Worm (Caenorhabditis elegans) whole organism, L2 larva: Measurements from ENCODE around the gene fbxb-58.

Source experiments
- C34F6.9 ChIP-seq: fragments of 150-350 bp; optimal IDR thresholded peaks from 2 replicates; lab custom pipeline; 2014; ENCODE audit warnings: missing biosample characterization, missing genetic modification characterization
- ZK546.5 ChIP-seq: sonication (generic microtip); optimal IDR thresholded peaks from 2 replicates; lab custom pipeline; 2017; ENCODE audit warnings: missing biosample characterization, missing genetic modification characterization
- aly-2 ChIP-seq: fragments of 150-350 bp; optimal IDR thresholded peaks from 2 replicates; lab custom pipeline; 2014; ENCODE audit warnings: missing biosample characterization, missing genetic modification characterization
- blmp-1 ChIP-seq: sonication (generic microtip); optimal IDR thresholded peaks from 2 replicates; lab custom pipeline; 2017; ENCODE audit warnings: missing genetic modification characterization, mild to moderate bottlenecking, missing compliant biosample characterization, antibody characterized with exemption, moderate library complexity; ENCODE audit not compliant: insufficient read depth
- lin-39 ChIP-seq: fragments of 150-350 bp; optimal IDR thresholded peaks from 2 replicates; lab custom pipeline; 2014; ENCODE audit warnings: missing biosample characterization, missing genetic modification reagents, missing genetic modification characterization
- mab-5 ChIP-seq: fragments of 150-350 bp; optimal IDR thresholded peaks from 2 replicates; lab custom pipeline; 2014; ENCODE audit warnings: missing biosample characterization, missing genetic modification characterization
- nhr-11 ChIP-seq: fragments of 150-350 bp; optimal IDR thresholded peaks from 2 replicates; lab custom pipeline; 2014; ENCODE audit warnings: missing biosample characterization, missing genetic modification characterization
- nhr-6 ChIP-seq: fragments of 150-350 bp; optimal IDR thresholded peaks from 2 replicates; lab custom pipeline; 2014; ENCODE audit warnings: missing biosample characterization, missing genetic modification characterization
- sem-4 ChIP-seq: fragments of 150-350 bp; optimal IDR thresholded peaks from 2 replicates; lab custom pipeline; 2014; ENCODE audit warnings: missing biosample characterization, missing genetic modification reagents, missing genetic modification characterization
- skn-1 ChIP-seq: sonication (generic microtip); optimal IDR thresholded peaks from 2 replicates; lab custom pipeline; 2017; ENCODE audit warnings: missing biosample characterization, missing genetic modification characterization
- snpc-4 ChIP-seq: fragments of 150-350 bp; optimal IDR thresholded peaks from 2 replicates; lab custom pipeline; 2014; ENCODE audit warnings: missing biosample characterization, missing genetic modification characterization
- ztf-4 ChIP-seq: fragments of 150-350 bp; optimal IDR thresholded peaks from 2 replicates; lab custom pipeline; 2014; ENCODE audit warnings: missing biosample characterization, missing genetic modification characterization

ce11 chrX:1598061-1598690 is 29.8 kb upstream of the fbxb-58 start:
- TF ChIP-seq aly-2 (tag; lab: Kevin White, UChicago) (no peak), skn-1 (no peak), ZK546.5 (tag; lab: Kevin White, UChicago) (no peak), blmp-1 (tag; lab: Kevin White, UChicago) (no peak), ztf-4 (no peak), nhr-6 (tag; lab: Kevin White, UChicago) (no peak), sem-4 (no peak), mab-5 (tag; lab: Kevin White, UChicago) (no peak), snpc-4 (tag; lab: Kevin White, UChicago) (no peak), nhr-11 (tag; lab: Kevin White, UChicago) (no peak), lin-39 (no peak), C34F6.9 (no peak)
